Worm (Caenorhabditis elegans): ENCODE results near the gene Y97E10AR.2.

DNA sequence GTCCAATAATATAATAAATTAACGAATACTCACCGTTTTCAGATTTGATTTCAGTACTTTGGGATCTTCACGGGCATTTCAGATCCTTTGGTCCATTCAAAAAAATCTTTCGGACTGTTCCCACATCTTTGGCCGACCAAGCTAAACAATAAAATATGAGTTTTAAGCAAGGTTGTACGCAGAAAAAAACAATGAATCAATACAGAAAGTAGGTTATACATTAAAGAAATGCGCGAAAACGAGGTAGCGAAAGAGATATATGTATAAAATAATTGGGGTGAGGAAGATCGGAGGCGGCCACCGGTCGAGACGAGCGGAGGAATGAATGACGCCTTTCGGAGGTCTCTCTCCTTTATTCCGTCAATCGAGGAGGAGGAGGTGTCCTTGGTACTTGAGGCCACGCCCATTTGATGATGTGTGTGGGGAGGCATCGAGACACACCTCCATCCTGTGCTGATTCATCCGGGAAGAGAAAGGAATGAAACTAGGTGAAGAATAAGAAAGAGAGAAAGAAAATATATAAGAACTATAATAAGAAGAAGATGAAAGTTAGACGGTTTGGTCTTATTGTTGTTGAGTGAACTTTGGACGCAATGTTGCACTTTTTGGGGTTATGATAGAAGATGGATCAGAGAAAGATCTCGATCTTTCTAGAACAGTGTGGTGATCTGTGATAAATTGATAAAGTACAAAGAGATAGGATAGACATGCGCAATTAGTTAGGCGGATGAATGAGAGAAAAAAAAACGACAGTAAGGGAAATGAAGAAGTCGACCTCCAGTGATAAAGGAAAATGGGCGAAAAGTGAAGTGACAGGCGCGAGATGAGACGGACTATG is 44.5 kb downstream of the Y97E10AR.2 start:
- TF ChIP-seq skn-1 (tag; optimal IDR thresholded peaks at IDR 0.05) (no peak), nhr-237 (tag; optimal IDR thresholded peaks at IDR 0.05) (no peak), sdz-12 (GFP tag; optimal IDR thresholded peaks at IDR 0.05) (no peak), nhr-76 (tag; optimal IDR thresholded peaks at IDR 0.05) (no peak), zag-1 (tag; optimal IDR thresholded peaks at IDR 0.05) (no peak), T20F7.1 (GFP tag; optimal IDR thresholded peaks at IDR 0.05) (no peak), nhr-77 (tag; optimal IDR thresholded peaks at IDR 0.05) (no peak), snpc-4 (tag; optimal IDR thresholded peaks at IDR 0.05) (no peak), hlh-30 (tag; optimal IDR thresholded peaks at IDR 0.05; ENCODE audit: insufficient read depth) (peak; percentile 42)

All from whole organism, L4 larva.